Worm (Caenorhabditis elegans) whole organism, L4 larva: ENCODE data around the gene gtf-2F2.

Experiments
- Y105C5A.15 ChIP-seq: fragments of 200-800 bp; sonication (Bioruptor generic); IDR thresholded peaks from 2 replicates; pipeline ENCODE4 v1.3.6; 2022; ENCODE audit warnings: missing genetic modification characterization, missing compliant biosample characterization
- attf-4 ChIP-seq: sonication (generic microtip); optimal IDR thresholded peaks from 3 replicates; lab custom pipeline; 2017; ENCODE audit warnings: missing biosample characterization, missing genetic modification characterization
- cey-2 ChIP-seq: sonication (generic microtip); optimal IDR thresholded peaks from 3 replicates; lab custom pipeline; 2017; ENCODE audit warnings: missing genetic modification characterization, mild to moderate bottlenecking, missing compliant biosample characterization, antibody characterized with exemption, borderline replicate concordance; ENCODE audit not compliant: insufficient read depth
- daf-8 ChIP-seq: fragments of 200-800 bp; sonication (Bioruptor generic); IDR thresholded peaks from 2 replicates; pipeline ENCODE4 v1.3.6; 2022; ENCODE audit warnings: missing genetic modification characterization, missing compliant biosample characterization
- egl-43 ChIP-seq: fragments of 200-800 bp; sonication (Bioruptor generic); IDR thresholded peaks from 2 replicates; pipeline ENCODE4 v1.3.6; 2022; ENCODE audit warnings: missing genetic modification reagents, missing genetic modification characterization, missing compliant biosample characterization
- nhr-10 ChIP-seq: fragments of 150-350 bp; optimal IDR thresholded peaks from 2 replicates; lab custom pipeline; 2014; ENCODE audit warnings: missing biosample characterization, missing genetic modification characterization
- nhr-25 ChIP-seq: sonication (generic microtip); optimal IDR thresholded peaks from 2 replicates; lab custom pipeline; 2017; ENCODE audit warnings: missing genetic modification characterization, mild to moderate bottlenecking, missing compliant biosample characterization, antibody characterized with exemption, moderate library complexity, borderline replicate concordance; ENCODE audit not compliant: insufficient read depth
- nhr-77 ChIP-seq: fragments of 150-350 bp; optimal IDR thresholded peaks from 2 replicates; lab custom pipeline; 2014; ENCODE audit warnings: missing biosample characterization, missing genetic modification characterization
- snpc-4 ChIP-seq: fragments of 150-350 bp; optimal IDR thresholded peaks from 2 replicates; lab custom pipeline; 2014; ENCODE audit warnings: missing biosample characterization, missing genetic modification characterization
- unc-62 ChIP-seq, 3 experiments: fragments of 150-350 bp in 1 of 3; sonication (generic microtip); optimal IDR thresholded peaks in 2 of 3; peaks in 1 of 3; 1 replicate in 1 of 3; 2 replicates in 2 of 3; lab custom pipeline; 2014 to 2017; ENCODE audit warnings: missing biosample characterization in 3 of 3, missing genetic modification characterization in 3 of 3, missing genetic modification reagents in 3 of 3, missing genotype in 1 of 3
- zag-1 ChIP-seq: fragments of 150-350 bp; optimal IDR thresholded peaks from 2 replicates; lab custom pipeline; 2014; ENCODE audit warnings: missing biosample characterization, missing genetic modification characterization

- TF ChIP-seq nhr-10 (tag; lab: Kevin White, UChicago) (no peak), cey-2 (tag; lab: Kevin White, UChicago) (no peak), egl-43 (GFP tag; lab: Robert Waterston, UW) (no peak), snpc-4 (tag; lab: Kevin White, UChicago) (no peak), attf-4 (tag; lab: Kevin White, UChicago) (no peak), unc-62 (GFP tag; optimal IDR thresholded peaks at IDR 0.05 in 1 of 2; lab: Kevin White, UChicago) (no peak), unc-62 (tag; optimal IDR thresholded peaks at IDR 0.05; lab: Kevin White, UChicago) (no peak), Y105C5A.15 (GFP tag; lab: Robert Waterston, UW) (no peak), zag-1 (no peak), daf-8 (no peak), nhr-77 (tag; lab: Kevin White, UChicago) (no peak), nhr-25 (tag; lab: Kevin White, UChicago) (no peak)
Observed at ce11 chrV:18978301-18978700, 15.4 kb upstream of the gtf-2F2 start.
